Fruit fly (Drosophila melanogaster) ovary, adult (tissue): ENCODE measurements around the gene Ass.

Source experiments
- CG17801 ChIP-seq: fragments of 200-800 bp; optimal IDR thresholded peaks from 2 replicates; lab custom pipeline; 2019; ENCODE audit warnings: missing biosample characterization, mild to moderate bottlenecking, missing genetic modification characterization, moderate library complexity; ENCODE audit not compliant: partially characterized antibody

Gene Ass

DNA sequence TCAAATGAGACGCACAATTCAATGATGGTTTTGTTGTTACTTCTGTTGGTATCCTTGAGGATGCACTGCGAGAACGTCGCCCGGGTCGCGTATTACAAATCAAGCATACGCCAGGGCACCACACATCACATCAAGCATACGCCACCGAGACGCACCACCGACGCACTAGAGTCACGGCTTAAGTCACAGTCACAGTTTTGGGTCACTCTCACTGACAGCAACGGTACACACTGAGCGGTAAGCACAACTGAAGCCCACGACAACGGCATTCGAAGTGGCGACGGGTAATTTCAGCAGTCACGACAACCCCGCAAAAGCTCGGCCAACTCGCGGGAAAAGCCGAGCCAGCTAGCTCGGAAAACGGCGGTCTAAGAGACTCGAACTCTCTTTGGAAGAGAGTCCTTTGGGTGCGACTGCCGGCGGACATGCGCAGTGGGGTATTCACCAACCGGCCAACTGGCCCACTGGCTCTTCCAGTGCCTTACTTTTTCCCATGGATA, 51.1 kb downstream of the Ass start, which contains the start of gene dpr11:
dpr11 (minus strand) TSS at position 263 of the 500 bp plus-strand sequence.
- TF ChIP-seq CG17801 = no peak
